Worm (Caenorhabditis elegans): ENCODE data around the gene cest-28.

DNA sequence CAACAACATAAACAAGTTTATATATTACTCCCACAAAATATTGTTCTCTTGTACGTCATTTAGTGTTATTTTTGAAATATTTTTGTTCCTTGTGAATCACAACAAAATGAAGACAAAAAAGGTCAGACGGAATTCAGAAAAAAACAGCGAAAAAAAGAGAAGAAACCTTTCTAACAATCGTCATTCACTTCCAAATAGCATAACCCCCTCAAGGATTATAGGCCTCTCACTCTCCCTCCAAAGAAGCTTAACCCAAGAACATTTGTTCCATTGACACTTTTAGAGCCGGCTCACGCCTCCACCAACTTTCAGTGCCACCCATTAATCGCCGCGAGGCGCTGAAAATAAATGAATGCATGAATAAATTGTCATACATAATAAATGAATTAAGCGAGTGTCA is 10.1 kb upstream of the cest-28 start:
- TF ChIP-seq him-1 (tag; optimal IDR thresholded peaks at IDR 0.05) (no peak), dao-5 (tag; optimal IDR thresholded peaks at IDR 0.05) (no peak)
